Worm (Caenorhabditis elegans) whole organism, L4 larva: ENCODE measurements around the gene nhr-192.

Experiments
- D1046.2 ChIP-seq: fragments of 200-800 bp; sonication (Bioruptor generic); IDR thresholded peaks from 2 replicates; pipeline ENCODE4 v1.3.6; 2022; ENCODE audit warnings: missing genetic modification characterization, missing compliant biosample characterization
- F10B5.3 ChIP-seq: sonication (generic microtip); optimal IDR thresholded peaks from 2 replicates; lab custom pipeline; 2016; ENCODE audit warnings: mild to moderate bottlenecking, missing genetic modification characterization, missing compliant biosample characterization
- F37D6.2 ChIP-seq: sonication (generic microtip); optimal IDR thresholded peaks from 2 replicates; lab custom pipeline; 2016; ENCODE audit warnings: mild to moderate bottlenecking, missing genetic modification characterization, missing compliant biosample characterization
- T26A8.4 ChIP-seq: fragments of 200-800 bp; sonication (Bioruptor generic); IDR thresholded peaks from 2 replicates; pipeline ENCODE4 v1.3.6; 2022; ENCODE audit warnings: missing genetic modification characterization, missing compliant biosample characterization
- Y105C5A.15 ChIP-seq: fragments of 200-800 bp; sonication (Bioruptor generic); IDR thresholded peaks from 2 replicates; pipeline ENCODE4 v1.3.6; 2022; ENCODE audit warnings: missing genetic modification characterization, missing compliant biosample characterization
- Y5F2A.4 ChIP-seq: fragments of 200-800 bp; sonication (Bioruptor generic); optimal IDR thresholded peaks from 2 replicates; lab custom pipeline; 2018; ENCODE audit warnings: mild to moderate bottlenecking, missing genetic modification characterization, missing compliant biosample characterization
- ZK337.2 ChIP-seq: fragments of 200-800 bp; sonication (Bioruptor generic); IDR thresholded peaks from 2 replicates; pipeline ENCODE4 v1.3.6; 2022; ENCODE audit warnings: missing genetic modification reagents, missing genetic modification characterization, missing compliant biosample characterization
- aha-1 ChIP-seq: fragments of 150-350 bp; peaks from one replicate; lab custom pipeline; 2014; ENCODE audit warnings: missing biosample characterization, missing genetic modification characterization
- aly-2 ChIP-seq: sonication (generic microtip); optimal IDR thresholded peaks from 2 replicates; lab custom pipeline; 2018; ENCODE audit warnings: missing biosample characterization, missing genetic modification characterization
- ama-1 ChIP-seq: fragments of 150-350 bp; optimal IDR thresholded peaks from 2 replicates; lab custom pipeline; 2014; ENCODE audit warnings: inconsistent platforms, mixed read lengths
- arid-1 ChIP-seq: fragments of 200-800 bp; sonication (Bioruptor generic); conservative IDR thresholded peaks from 2 replicates; pipeline ENCODE4 v1.3.6; 2022; ENCODE audit warnings: missing genetic modification reagents, missing genetic modification characterization, missing compliant biosample characterization
- attf-4 ChIP-seq: sonication (generic microtip); optimal IDR thresholded peaks from 3 replicates; lab custom pipeline; 2017; ENCODE audit warnings: missing biosample characterization, missing genetic modification characterization
- ceh-62 ChIP-seq: sonication (generic microtip); optimal IDR thresholded peaks from 2 replicates; lab custom pipeline; 2017; ENCODE audit warnings: missing biosample characterization, missing genetic modification characterization
- cey-2 ChIP-seq: sonication (generic microtip); optimal IDR thresholded peaks from 3 replicates; lab custom pipeline; 2017; ENCODE audit warnings: missing genetic modification characterization, mild to moderate bottlenecking, missing compliant biosample characterization, antibody characterized with exemption, borderline replicate concordance; ENCODE audit not compliant: insufficient read depth
- daf-12 ChIP-seq: fragments of 150-350 bp; optimal IDR thresholded peaks from 2 replicates; lab custom pipeline; 2014; ENCODE audit warnings: missing biosample characterization, missing genetic modification reagents, missing genetic modification characterization
- daf-19 ChIP-seq: fragments of 200-800 bp; sonication (Bioruptor generic); conservative IDR thresholded peaks from 2 replicates; pipeline ENCODE4 v1.3.6; 2022; ENCODE audit warnings: missing genetic modification characterization, missing compliant biosample characterization
- daf-8 ChIP-seq: fragments of 200-800 bp; sonication (Bioruptor generic); IDR thresholded peaks from 2 replicates; pipeline ENCODE4 v1.3.6; 2022; ENCODE audit warnings: missing genetic modification characterization, missing compliant biosample characterization
- dmd-9 ChIP-seq: fragments of 200-800 bp; sonication (Bioruptor generic); IDR thresholded peaks from 2 replicates; pipeline ENCODE4 v1.3.6; 2022; ENCODE audit warnings: missing genetic modification reagents, missing genetic modification characterization, missing compliant biosample characterization
- dpl-1 ChIP-seq: fragments of 150-350 bp; optimal IDR thresholded peaks from 2 replicates; lab custom pipeline; 2014; ENCODE audit warnings: missing biosample characterization, missing genetic modification reagents, missing genetic modification characterization
- egl-27 ChIP-seq: sonication (generic microtip); optimal IDR thresholded peaks from 3 replicates; lab custom pipeline; 2017; ENCODE audit warnings: missing biosample characterization, missing genetic modification reagents, missing genetic modification characterization
- fos-1 ChIP-seq: fragments of 150-350 bp; optimal IDR thresholded peaks from 2 replicates; lab custom pipeline; 2014; ENCODE audit warnings: missing biosample characterization, missing genetic modification characterization
- hlh-30 ChIP-seq: sonication (generic microtip); optimal IDR thresholded peaks from 2 replicates; lab custom pipeline; 2017; ENCODE audit warnings: antibody characterized with exemption, mild to moderate bottlenecking, missing genetic modification characterization, missing compliant biosample characterization; ENCODE audit not compliant: insufficient read depth
- hmg-1.1 ChIP-seq: fragments of 200-800 bp; sonication (Bioruptor generic); IDR thresholded peaks from 2 replicates; pipeline ENCODE4 v1.3.6; 2022; ENCODE audit warnings: missing genetic modification reagents, missing genetic modification characterization, missing compliant biosample characterization
- lim-7 ChIP-seq: fragments of 200-800 bp; sonication (Bioruptor generic); IDR thresholded peaks from 2 replicates; pipeline ENCODE4 v1.3.6; 2022; ENCODE audit warnings: missing genetic modification characterization, missing compliant biosample characterization
- madf-5 ChIP-seq, 2 experiments: fragments of 200-800 bp; sonication (Bioruptor generic); IDR thresholded peaks; 2 replicates each; pipeline ENCODE4 v1.3.6; 2022; ENCODE audit warnings: missing compliant biosample characterization in 2 of 2, missing genetic modification characterization in 2 of 2
- madf-9 ChIP-seq: fragments of 200-800 bp; sonication (Bioruptor generic); conservative IDR thresholded peaks from 2 replicates; pipeline ENCODE4 v1.3.6; 2022; ENCODE audit warnings: missing genetic modification reagents, missing genetic modification characterization, missing compliant biosample characterization
- mdl-1 ChIP-seq, 2 experiments: fragments of 150-350 bp in 1 of 2; sonication (generic microtip) in 1 of 2; optimal IDR thresholded peaks; 2 replicates each; lab custom pipeline; 2014 to 2017; ENCODE audit warnings: missing biosample characterization in 2 of 2, missing genetic modification characterization in 2 of 2
- mdt-29 ChIP-seq: fragments of 200-800 bp; sonication (Bioruptor generic); IDR thresholded peaks from 2 replicates; pipeline ENCODE4 v1.3.6; 2022; ENCODE audit warnings: missing genetic modification reagents, missing genetic modification characterization, missing compliant biosample characterization
- mep-1 ChIP-seq: fragments of 150-350 bp; sonication (generic microtip); optimal IDR thresholded peaks from 3 replicates; lab custom pipeline; 2014; ENCODE audit warnings: missing biosample characterization, missing genetic modification characterization
- mxl-3 ChIP-seq: fragments of 200-800 bp; sonication (Bioruptor generic); optimal IDR thresholded peaks from 2 replicates; lab custom pipeline; 2018; ENCODE audit warnings: mild to moderate bottlenecking, missing genetic modification characterization, missing compliant biosample characterization
- nhr-11 ChIP-seq: fragments of 150-350 bp; optimal IDR thresholded peaks from 2 replicates; lab custom pipeline; 2014; ENCODE audit warnings: missing biosample characterization, missing genetic modification characterization
- nhr-111 ChIP-seq: fragments of 200-800 bp; sonication (Bioruptor generic); optimal IDR thresholded peaks from 2 replicates; lab custom pipeline; 2018; ENCODE audit warnings: mild to moderate bottlenecking, missing genetic modification characterization, missing compliant biosample characterization
- nhr-25 ChIP-seq: sonication (generic microtip); optimal IDR thresholded peaks from 2 replicates; lab custom pipeline; 2017; ENCODE audit warnings: missing genetic modification characterization, mild to moderate bottlenecking, missing compliant biosample characterization, antibody characterized with exemption, moderate library complexity, borderline replicate concordance; ENCODE audit not compliant: insufficient read depth
- nhr-28 ChIP-seq: fragments of 150-350 bp; optimal IDR thresholded peaks from 2 replicates; lab custom pipeline; 2014; ENCODE audit warnings: missing biosample characterization, missing genetic modification characterization
- nhr-42 ChIP-seq: fragments of 200-800 bp; sonication (Bioruptor generic); IDR thresholded peaks from 2 replicates; pipeline ENCODE4 v1.3.6; 2022; ENCODE audit warnings: missing genetic modification characterization, missing compliant biosample characterization
- nhr-77 ChIP-seq: fragments of 150-350 bp; optimal IDR thresholded peaks from 2 replicates; lab custom pipeline; 2014; ENCODE audit warnings: missing biosample characterization, missing genetic modification characterization
- rbr-2 ChIP-seq: sonication (generic microtip); optimal IDR thresholded peaks from 2 replicates; lab custom pipeline; 2016; ENCODE audit warnings: missing genotype, missing genetic modification characterization, missing compliant biosample characterization
- saeg-2 ChIP-seq: fragments of 200-800 bp; sonication (Bioruptor generic); IDR thresholded peaks from 2 replicates; pipeline ENCODE4 v1.3.6; 2022; ENCODE audit warnings: missing genetic modification reagents, missing genetic modification characterization, missing compliant biosample characterization
- skn-1 ChIP-seq: fragments of 150-350 bp; optimal IDR thresholded peaks from 2 replicates; lab custom pipeline; 2014; ENCODE audit warnings: missing biosample characterization, missing genetic modification characterization
- spr-1 ChIP-seq: sonication (generic microtip); optimal IDR thresholded peaks from 2 replicates; lab custom pipeline; 2016; ENCODE audit warnings: mild to moderate bottlenecking, missing genetic modification characterization, missing compliant biosample characterization
- tag-97 ChIP-seq: fragments of 200-800 bp; sonication (Bioruptor generic); IDR thresholded peaks from 2 replicates; pipeline ENCODE4 v1.3.6; 2022; ENCODE audit warnings: missing genetic modification characterization, missing compliant biosample characterization
- tra-1 ChIP-seq: fragments of 200-800 bp; sonication (Bioruptor generic); IDR thresholded peaks from 2 replicates; pipeline ENCODE4 v1.3.6; 2022; ENCODE audit warnings: missing genetic modification reagents, missing genetic modification characterization, missing compliant biosample characterization
- unc-62 ChIP-seq, 3 experiments: fragments of 150-350 bp in 1 of 3; sonication (generic microtip); optimal IDR thresholded peaks in 2 of 3; peaks in 1 of 3; 1 replicate in 1 of 3; 2 replicates in 2 of 3; lab custom pipeline; 2014 to 2017; ENCODE audit warnings: missing biosample characterization in 3 of 3, missing genetic modification characterization in 3 of 3, missing genetic modification reagents in 3 of 3, missing genotype in 1 of 3
- zag-1 ChIP-seq: fragments of 150-350 bp; optimal IDR thresholded peaks from 2 replicates; lab custom pipeline; 2014; ENCODE audit warnings: missing biosample characterization, missing genetic modification characterization
- zfp-2 ChIP-seq: sonication (generic microtip); optimal IDR thresholded peaks from 2 replicates; lab custom pipeline; 2016; ENCODE audit warnings: mild to moderate bottlenecking, missing genetic modification characterization, missing compliant biosample characterization
- zip-11 ChIP-seq: fragments of 200-800 bp; sonication (Bioruptor generic); IDR thresholded peaks from 2 replicates; pipeline ENCODE4 v1.3.6; 2022; ENCODE audit warnings: missing genetic modification characterization, missing compliant biosample characterization
- zip-2 ChIP-seq: fragments of 150-350 bp; optimal IDR thresholded peaks from 2 replicates; lab custom pipeline; 2014; ENCODE audit warnings: missing biosample characterization, missing genetic modification characterization

nhr-192 gene

ce11 chrV:10039837-10040236 lies 30.6 kb downstream of the nhr-192 start (continued):
- no peak for TF ChIP-seq zfp-2 (tag; lab: Kevin White, UChicago)
- TF ChIP-seq nhr-28 (tag; lab: Kevin White, UChicago), result peak; percentile 90
- TF ChIP-seq daf-19 (GFP tag; lab: Robert Waterston, UW), result no peak
- TF ChIP-seq nhr-25 (tag; lab: Kevin White, UChicago), result peak; percentile 1
- no peak for TF ChIP-seq cey-2
- no peak for TF ChIP-seq Y5F2A.4 (GFP tag; lab: Kevin White, UChicago)
- peak; percentile 68 for TF ChIP-seq mxl-3 (GFP tag; lab: Kevin White, UChicago)
- no peak for TF ChIP-seq zip-11 (GFP tag; lab: Robert Waterston, UW)
- TF ChIP-seq nhr-77, result peak; percentile 65
- no peak for TF ChIP-seq mdt-29 (GFP tag; lab: Robert Waterston, UW)
- peak; percentile 45; the same call in 1 of the 2 replicates for TF ChIP-seq T26A8.4 (GFP tag; lab: Robert Waterston, UW)
- TF ChIP-seq aly-2, result no peak
- TF ChIP-seq unc-62 (GFP tag; optimal IDR thresholded peaks at IDR 0.05 in 1 of 2; lab: Kevin White, UChicago), result peak in 1 of 2 experiments; percentile 32
- no peak for TF ChIP-seq unc-62 (tag; optimal IDR thresholded peaks at IDR 0.05; lab: Kevin White, UChicago)
- TF ChIP-seq skn-1, result no peak
- no peak for TF ChIP-seq zip-2 (tag; lab: Kevin White, UChicago)
- peak; percentile 77 for TF ChIP-seq rbr-2
- peak; percentile 24 to 79 for TF ChIP-seq mdl-1 (tag; optimal IDR thresholded peaks at IDR 0.05; lab: Kevin White, UChicago)
- no peak for TF ChIP-seq ama-1 (lab: Kevin White, UChicago)

DNA sequence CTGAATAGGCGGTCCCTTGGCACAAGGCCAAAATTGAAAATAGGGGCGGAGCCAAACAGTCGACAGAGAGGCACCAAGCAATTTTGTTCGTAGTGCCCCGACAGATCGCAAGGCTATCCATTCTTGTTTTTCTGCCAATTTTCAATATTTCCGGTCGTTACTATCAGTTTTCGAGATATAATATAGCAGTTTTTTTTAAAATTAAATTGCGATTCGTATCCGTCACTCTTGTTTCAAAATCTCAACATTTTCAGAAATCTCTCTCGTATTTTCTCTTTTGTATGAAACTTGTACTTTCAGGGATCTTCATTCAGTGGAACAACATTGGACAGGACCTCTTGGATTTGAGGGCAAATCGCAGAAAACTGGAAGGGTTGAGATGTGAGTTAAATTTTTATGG lies 33.4 kb downstream of the nhr-192 start, which contains the start of gene F57A8.1:
TSS of gene F57A8.1 (plus strand) at position 301 of the 400 bp plus-strand sequence.
- TF ChIP-seq mep-1 (tag; lab: Kevin White, UChicago) (no peak), D1046.2 (GFP tag; lab: Robert Waterston, UW) (no peak), mdl-1 (tag; optimal IDR thresholded peaks at IDR 0.05; lab: Kevin White, UChicago) (no peak), aha-1 (no peak), aly-2 (no peak), daf-8 (GFP tag; lab: Robert Waterston, UW) (no peak), Y105C5A.15 (GFP tag; lab: Robert Waterston, UW) (no peak), hmg-1.1 (GFP tag; lab: Robert Waterston, UW) (no peak), tag-97 (GFP tag; lab: Robert Waterston, UW) (no peak), zip-11 (GFP tag; lab: Robert Waterston, UW) (no peak), lim-7 (no peak), nhr-42 (GFP tag; lab: Robert Waterston, UW) (no peak), ZK337.2 (GFP tag; lab: Robert Waterston, UW) (no peak)

- TF ChIP-seq mdl-1 (tag; optimal IDR thresholded peaks at IDR 0.05; lab: Kevin White, UChicago) (peak in 1 of 2 experiments; percentile 69), nhr-11 (tag; lab: Kevin White, UChicago) (peak; percentile 43), Y105C5A.15 (GFP tag; lab: Robert Waterston, UW) (no peak), arid-1 (GFP tag; lab: Robert Waterston, UW) (no peak), attf-4 (tag; lab: Kevin White, UChicago) (no peak), egl-27 (tag; lab: Kevin White, UChicago) (no peak), ceh-62 (tag; lab: Kevin White, UChicago) (no peak), zip-11 (GFP tag; lab: Robert Waterston, UW) (no peak), madf-5 (GFP tag; IDR thresholded peaks at IDR 0.05; lab: Robert Waterston, UW) (no peak), Y5F2A.4 (GFP tag; lab: Kevin White, UChicago) (no peak), spr-1 (tag; lab: Kevin White, UChicago) (no peak), dpl-1 (GFP tag; lab: Kevin White, UChicago) (peak; percentile 16), mep-1 (tag; lab: Kevin White, UChicago) (peak; percentile 64), dmd-9 (GFP tag; lab: Robert Waterston, UW) (no peak), tra-1 (0 out of 2 replicates have a peak, but pooled peaks have one; percentile 45), fos-1 (tag; lab: Kevin White, UChicago) (no peak), nhr-77 (no peak), saeg-2 (GFP tag; lab: Robert Waterston, UW) (0 out of 2 replicates have a peak, but pooled peaks have one; percentile 53), hlh-30 (tag; lab: Kevin White, UChicago) (peak; percentile 82), T26A8.4 (GFP tag; lab: Robert Waterston, UW) (0 out of 2 replicates have a peak, but pooled peaks have one; percentile 24), cey-2 (no peak), nhr-28 (tag; lab: Kevin White, UChicago) (peak; percentile 47), daf-12 (tag; lab: Kevin White, UChicago) (no peak), F37D6.2 (no peak), madf-9 (0 out of 2 replicates have a peak, but pooled peaks have one; percentile 31), nhr-111 (GFP tag; lab: Kevin White, UChicago) (no peak), F10B5.3 (tag; lab: Kevin White, UChicago) (no peak), zag-1 (tag; lab: Kevin White, UChicago) (no peak)
These were observed 34.2 kb downstream of the nhr-192 start, which contains the start of gene T06E8.2 for ce11 chrV:10036275-10036674. TSS of gene T06E8.2 (minus strand) at chrV:10036413.
